Fruit fly (Drosophila melanogaster) whole organism, embryonic: Measurements from ENCODE around the gene CG43131.

ENCODE experiments used
- Atf-2 ChIP-seq: fragments of 200-800 bp; sonication (Bioruptor generic); optimal IDR thresholded peaks from 2 replicates; lab custom pipeline; 2016; ENCODE audit warnings: missing biosample characterization, missing genetic modification characterization
- Bgb ChIP-seq: fragments of 200-800 bp; sonication (Bioruptor generic); IDR thresholded peaks from 2 replicates; pipeline ENCODE4 v1.3.6; 2022; ENCODE audit warnings: missing biosample characterization, missing genetic modification characterization; ENCODE audit not compliant: partially characterized antibody
- C15 ChIP-seq: fragments of 200-800 bp; sonication (Bioruptor generic); IDR thresholded peaks from 3 replicates; pipeline ENCODE4 v1.3.6; 2022; ENCODE audit warnings: missing biosample characterization, missing genetic modification characterization
- CG11504 ChIP-seq: fragments of 200-800 bp; sonication (Bioruptor generic); optimal IDR thresholded peaks from 3 replicates; lab custom pipeline; 2019; ENCODE audit warnings: missing biosample characterization, mild to moderate bottlenecking, missing genetic modification characterization, moderate library complexity
- CG11560 ChIP-seq: fragments of 200-800 bp; sonication (Bioruptor generic); IDR thresholded peaks from 3 replicates; pipeline ENCODE4 v1.3.6; 2022; ENCODE audit warnings: missing biosample characterization, missing genetic modification characterization
- CG11723 ChIP-seq: fragments of 200-800 bp; sonication (Bioruptor generic); optimal IDR thresholded peaks from 2 replicates; lab custom pipeline; 2017; ENCODE audit warnings: missing biosample characterization, mild to moderate bottlenecking, missing genetic modification characterization
- CG12942 ChIP-seq: fragments of 200-800 bp; sonication (Bioruptor generic); optimal IDR thresholded peaks from 3 replicates; lab custom pipeline; 2016; ENCODE audit warnings: missing biosample characterization, missing genetic modification characterization
- CG14441 ChIP-seq: fragments of 200-800 bp; sonication (Bioruptor generic); IDR thresholded peaks from 2 replicates; pipeline ENCODE4 v1.3.6; 2022; ENCODE audit warnings: missing biosample characterization, missing genetic modification characterization
- CG17359 ChIP-seq: fragments of 200-800 bp; sonication (Bioruptor generic); optimal IDR thresholded peaks from 3 replicates; lab custom pipeline; 2018; ENCODE audit warnings: missing biosample characterization, mild to moderate bottlenecking, missing genetic modification characterization, moderate library complexity
- CG17361 ChIP-seq: fragments of 200-800 bp; sonication (Bioruptor generic); IDR thresholded peaks from 3 replicates; pipeline ENCODE4 v1.3.6; 2022; ENCODE audit warnings: missing biosample characterization, missing genetic modification characterization
- CG2875 ChIP-seq: fragments of 200-800 bp; sonication (Bioruptor generic); optimal IDR thresholded peaks from 2 replicates; lab custom pipeline; 2017; ENCODE audit warnings: missing biosample characterization, mild to moderate bottlenecking, missing genetic modification characterization, missing genetic modification reagents
- CG34224 ChIP-seq: fragments of 200-800 bp; sonication (Bioruptor generic); IDR thresholded peaks from 3 replicates; pipeline ENCODE4 v1.3.6; 2022; ENCODE audit warnings: missing biosample characterization, missing genetic modification characterization; ENCODE audit not compliant: partially characterized antibody
- CG7987 ChIP-seq: fragments of 200-800 bp; sonication (Bioruptor generic); optimal IDR thresholded peaks from 2 replicates; lab custom pipeline; 2018; ENCODE audit warnings: missing biosample characterization, mild to moderate bottlenecking, missing genetic modification characterization, moderate library complexity
- CG8290 ChIP-seq, 3 experiments: fragments of 200-800 bp; sonication (Bioruptor generic); optimal IDR thresholded peaks; 2 replicates each; lab custom pipeline; 2016 to 2019; ENCODE audit warnings: missing biosample characterization in 3 of 3, missing genetic modification characterization in 3 of 3, mild to moderate bottlenecking in 2 of 3, moderate library complexity in 1 of 3
- CG8944 ChIP-seq: fragments of 200-800 bp; sonication (Bioruptor generic); optimal IDR thresholded peaks from 3 replicates; lab custom pipeline; 2016; ENCODE audit warnings: missing biosample characterization, missing genetic modification characterization
- CG9609 ChIP-seq: fragments of 200-800 bp; sonication (Bioruptor generic); optimal IDR thresholded peaks from 3 replicates; lab custom pipeline; 2016; ENCODE audit warnings: missing biosample characterization, missing genetic modification characterization
- Dip2 ChIP-seq: fragments of 200-800 bp; sonication (Bioruptor generic); IDR thresholded peaks from 2 replicates; pipeline ENCODE4 v1.3.6; 2022; ENCODE audit warnings: missing biosample characterization, missing genetic modification characterization
- Dll ChIP-seq: fragments of 200-800 bp; sonication (Bioruptor generic); IDR thresholded peaks from 4 replicates; pipeline ENCODE4 v1.3.6; 2022; ENCODE audit warnings: missing biosample characterization, missing genetic modification characterization; ENCODE audit not compliant: partially characterized antibody
- Dref ChIP-seq: fragments of 200-800 bp; sonication (Bioruptor generic); IDR thresholded peaks from 2 replicates; pipeline ENCODE4 v1.3.6; 2022; ENCODE audit warnings: missing biosample characterization, missing genetic modification characterization
- HLH4C ChIP-seq: fragments of 200-800 bp; sonication (Bioruptor generic); IDR thresholded peaks from 3 replicates; pipeline ENCODE4 v1.3.6; 2022; ENCODE audit warnings: missing biosample characterization, missing genetic modification characterization; ENCODE audit not compliant: partially characterized antibody
- Jarid2 ChIP-seq: fragments of 200-800 bp; sonication (Bioruptor generic); optimal IDR thresholded peaks from 3 replicates; lab custom pipeline; 2017; ENCODE audit warnings: mild to moderate bottlenecking, missing biosample characterization, missing genetic modification reagents, missing genetic modification characterization
- Meics ChIP-seq: fragments of 200-800 bp; sonication (Bioruptor generic); optimal IDR thresholded peaks from 2 replicates; lab custom pipeline; 2017; ENCODE audit warnings: missing biosample characterization, mild to moderate bottlenecking, missing genetic modification characterization
- NC2α ChIP-seq: fragments of 200-800 bp; sonication (Bioruptor generic); optimal IDR thresholded peaks from 2 replicates; lab custom pipeline; 2016; ENCODE audit warnings: missing biosample characterization, missing genetic modification characterization
- NC2β ChIP-seq: fragments of 200-800 bp; sonication (Bioruptor generic); optimal IDR thresholded peaks from 2 replicates; lab custom pipeline; 2016; ENCODE audit warnings: missing biosample characterization, missing genetic modification characterization
- Side ChIP-seq: fragments of 200-800 bp; sonication (Bioruptor generic); optimal IDR thresholded peaks from 2 replicates; lab custom pipeline; 2016; ENCODE audit warnings: missing biosample characterization, missing genetic modification characterization
- Ssrp ChIP-seq: fragments of 200-800 bp; sonication (Bioruptor generic); optimal IDR thresholded peaks from 2 replicates; lab custom pipeline; 2018; ENCODE audit warnings: missing biosample characterization, mild to moderate bottlenecking, missing genetic modification characterization, moderate library complexity
- Stat92E ChIP-seq, 3 experiments: fragments of >200 bp in 2 of 3; fragments of 200-800 bp in 1 of 3; sonication (Bioruptor generic) in 1 of 3; optimal IDR thresholded peaks; 2 replicates each; lab custom pipeline; 2017 to 2019; ENCODE audit warnings: missing biosample characterization in 3 of 3, missing genetic modification characterization in 3 of 3, mild to moderate bottlenecking in 1 of 3, moderate library complexity in 1 of 3
- az2 ChIP-seq: fragments of 200-800 bp; sonication (Bioruptor generic); optimal IDR thresholded peaks from 3 replicates; lab custom pipeline; 2016; ENCODE audit warnings: missing biosample characterization, missing genetic modification characterization
- bbx ChIP-seq: fragments of 200-800 bp; sonication (Bioruptor generic); IDR thresholded peaks from 2 replicates; pipeline ENCODE4 v1.3.6; 2022; ENCODE audit warnings: missing biosample characterization, missing genetic modification characterization; ENCODE audit not compliant: partially characterized antibody
- croc ChIP-seq: fragments of 200-800 bp; sonication (Bioruptor generic); conservative IDR thresholded peaks from 3 replicates; pipeline ENCODE4 v1.3.6; 2022; ENCODE audit warnings: missing biosample characterization, missing genetic modification characterization
- crol ChIP-seq: fragments of 200-800 bp; sonication (Bioruptor generic); IDR thresholded peaks from 2 replicates; pipeline ENCODE4 v1.3.6; 2022; ENCODE audit warnings: missing biosample characterization, missing genetic modification characterization
- dati ChIP-seq: fragments of 200-800 bp; sonication (Bioruptor generic); IDR thresholded peaks from 2 replicates; pipeline ENCODE4 v1.3.6; 2022; ENCODE audit warnings: missing biosample characterization, missing genetic modification characterization
- dmrt99B ChIP-seq: fragments of 200-800 bp; sonication (Bioruptor generic); optimal IDR thresholded peaks from 2 replicates; lab custom pipeline; 2018; ENCODE audit warnings: missing biosample characterization, mild to moderate bottlenecking, missing genetic modification characterization, moderate library complexity
- ems ChIP-seq: fragments of 200-800 bp; sonication (Bioruptor generic); optimal IDR thresholded peaks from 3 replicates; lab custom pipeline; 2016; ENCODE audit warnings: missing biosample characterization, missing genetic modification characterization
- gcm ChIP-seq: fragments of 200-800 bp; sonication (Bioruptor generic); optimal IDR thresholded peaks from 2 replicates; lab custom pipeline; 2019; ENCODE audit warnings: missing biosample characterization, mild to moderate bottlenecking, missing genetic modification characterization, moderate library complexity
- mam ChIP-seq: fragments of 200-800 bp; sonication (Bioruptor generic); optimal IDR thresholded peaks from 3 replicates; lab custom pipeline; 2016; ENCODE audit warnings: missing biosample characterization, missing genetic modification characterization
- mld ChIP-seq: fragments of 200-800 bp; sonication (Bioruptor generic); IDR thresholded peaks from 3 replicates; pipeline ENCODE4 v1.3.6; 2022; ENCODE audit warnings: missing biosample characterization, missing genetic modification characterization; ENCODE audit not compliant: partially characterized antibody
- peb ChIP-seq: fragments of 200-800 bp; sonication (Bioruptor generic); IDR thresholded peaks from 2 replicates; pipeline ENCODE4 v1.3.6; 2022; ENCODE audit warnings: missing biosample characterization, missing genetic modification characterization
- pnt ChIP-seq: fragments of 200-800 bp; sonication (Bioruptor generic); optimal IDR thresholded peaks from 3 replicates; lab custom pipeline; 2016; ENCODE audit warnings: missing biosample characterization, missing genetic modification characterization
- row ChIP-seq: fragments of 200-800 bp; sonication (Bioruptor generic); IDR thresholded peaks from 3 replicates; pipeline ENCODE4 v1.3.6; 2022; ENCODE audit warnings: missing biosample characterization, missing genetic modification characterization
- sd ChIP-seq: fragments of 200-800 bp; sonication (Bioruptor generic); optimal IDR thresholded peaks from 3 replicates; lab custom pipeline; 2018; ENCODE audit warnings: missing biosample characterization, mild to moderate bottlenecking, missing genetic modification characterization, moderate library complexity
- sens-2 ChIP-seq: fragments of 200-800 bp; sonication (Bioruptor generic); IDR thresholded peaks from 2 replicates; pipeline ENCODE4 v1.3.6; 2022; ENCODE audit warnings: missing biosample characterization, missing genetic modification characterization
- sim ChIP-seq: fragments of 200-800 bp; sonication (Bioruptor generic); IDR thresholded peaks from 2 replicates; pipeline ENCODE4 v1.3.6; 2022; ENCODE audit warnings: missing biosample characterization, missing genetic modification characterization
- sr ChIP-seq: fragments of 200-800 bp; sonication (Bioruptor generic); IDR thresholded peaks from 3 replicates; pipeline ENCODE4 v1.3.6; 2022; ENCODE audit warnings: missing biosample characterization, missing genetic modification characterization
- sug ChIP-seq: fragments of 200-800 bp; optimal IDR thresholded peaks from 2 replicates; lab custom pipeline; 2019; ENCODE audit warnings: missing biosample characterization, mild to moderate bottlenecking, missing genetic modification characterization, moderate library complexity
- trh ChIP-seq: fragments of 200-800 bp; sonication (Bioruptor generic); optimal IDR thresholded peaks from 2 replicates; lab custom pipeline; 2016; ENCODE audit warnings: missing biosample characterization, missing genetic modification characterization
- wdn ChIP-seq: fragments of 200-800 bp; sonication (Bioruptor generic); IDR thresholded peaks from 2 replicates; pipeline ENCODE4 v1.3.6; 2022; ENCODE audit warnings: missing biosample characterization, missing genetic modification characterization
- zen ChIP-seq: fragments of 200-800 bp; sonication (Bioruptor generic); optimal IDR thresholded peaks from 3 replicates; lab custom pipeline; 2018; ENCODE audit warnings: missing biosample characterization, mild to moderate bottlenecking, missing genetic modification characterization, moderate library complexity
- zf30C ChIP-seq: fragments of 200-800 bp; sonication (Bioruptor generic); optimal IDR thresholded peaks from 3 replicates; lab custom pipeline; 2018; ENCODE audit warnings: missing biosample characterization, mild to moderate bottlenecking, missing genetic modification characterization

CG43131 gene

dm6 chr3R:5112814-5113486 is 4.0 kb upstream of the CG43131 start (continued):
- TF ChIP-seq CG9609 = peak; percentile 98
- TF ChIP-seq Dll (GFP tag; lab: Robert Waterston, UW) = no peak
- peak; percentile 87 for TF ChIP-seq CG7987 (GFP tag; lab: Kevin White, UChicago)
- peak; percentile 98 for TF ChIP-seq CG8944 (GFP tag; lab: Kevin White, UChicago)
- peak; percentile 93 for TF ChIP-seq dati (GFP tag; lab: Robert Waterston, UW)
- peak; percentile 98 for TF ChIP-seq CG17359
- peak; percentile 99 for TF ChIP-seq zen (tag; lab: Kevin White, UChicago)
- TF ChIP-seq bbx (GFP tag; lab: Robert Waterston, UW) = no peak
- TF ChIP-seq mam (GFP tag; lab: Kevin White, UChicago) = peak; percentile 84
- TF ChIP-seq croc = peak; percentile 98
- peak; percentile 96 for TF ChIP-seq CG12942 (GFP tag; lab: Kevin White, UChicago)
- TF ChIP-seq C15 = peak; percentile 47; the same call in 1 of the 3 replicates
- peak; percentile 98 for TF ChIP-seq CG17361 (GFP tag; lab: Robert Waterston, UW)
- TF ChIP-seq NC2β (GFP tag; lab: Kevin White, UChicago) = peak; percentile 99
- TF ChIP-seq pnt (GFP tag; lab: Kevin White, UChicago) = peak; percentile 98
- peak; percentile 99 for TF ChIP-seq az2 (GFP tag; lab: Kevin White, UChicago)
- peak; percentile 81 for TF ChIP-seq Jarid2 (GFP tag; lab: Kevin White, UChicago)
- peak; percentile 71 for TF ChIP-seq Meics
- peak; percentile 93 for TF ChIP-seq CG11723
- TF ChIP-seq crol (GFP tag; lab: Robert Waterston, UW) = peak; percentile 72
- peak; percentile 45; the same call in 1 of the 2 replicates for TF ChIP-seq wdn
- peak; percentile 98 for TF ChIP-seq Ssrp
- peak; percentile 97 for TF ChIP-seq Side (GFP tag; lab: Kevin White, UChicago)
- TF ChIP-seq sim = peak; percentile 98
- TF ChIP-seq ems (GFP tag; lab: Kevin White, UChicago) = peak; percentile 91
- no peak for TF ChIP-seq mld (GFP tag; lab: Robert Waterston, UW)
- TF ChIP-seq CG14441 = peak; percentile 80
- peak; percentile 95 for TF ChIP-seq peb
- TF ChIP-seq gcm (GFP tag; lab: Kevin White, UChicago) = peak; percentile 98
- no peak for TF ChIP-seq HLH4C (GFP tag; lab: Robert Waterston, UW)
- peak; percentile 98 for TF ChIP-seq zf30C
- peak; percentile 97 for TF ChIP-seq NC2α (GFP tag; lab: Kevin White, UChicago)
- peak; percentile 75 for TF ChIP-seq sr (GFP tag; lab: Robert Waterston, UW)
- TF ChIP-seq Bgb = no peak
- no peak for TF ChIP-seq CG34224
- peak in 1 of 3 experiments; percentile 98 for TF ChIP-seq Stat92E (GFP tag; optimal IDR thresholded peaks at IDR 0.05; lab: Kevin White, UChicago)
- TF ChIP-seq CG8290 (GFP tag; optimal IDR thresholded peaks at IDR 0.05; lab: Kevin White, UChicago) = peak; percentile 99
- TF ChIP-seq CG8290 (tag; optimal IDR thresholded peaks at IDR 0.05; lab: Kevin White, UChicago) = peak; percentile 86 to 94
- no peak for TF ChIP-seq Dref (GFP tag; lab: Robert Waterston, UW)
- peak; percentile 97 for TF ChIP-seq Atf-2 (GFP tag; lab: Kevin White, UChicago)
- peak; percentile 29 for TF ChIP-seq sug
- peak; percentile 94 for TF ChIP-seq trh
- peak; percentile 76 for TF ChIP-seq CG11560
- TF ChIP-seq CG2875 (GFP tag; lab: Kevin White, UChicago) = peak; percentile 99
- TF ChIP-seq sens-2 = peak; percentile 97
- TF ChIP-seq sd (tag; lab: Kevin White, UChicago) = peak; percentile 83
- TF ChIP-seq Dip2 (GFP tag; lab: Robert Waterston, UW) = no peak
- TF ChIP-seq CG11504 (tag; lab: Kevin White, UChicago) = peak; percentile 96
- peak; percentile 98 for TF ChIP-seq dmrt99B (tag; lab: Kevin White, UChicago)
- peak; percentile 95 for TF ChIP-seq row (GFP tag; lab: Robert Waterston, UW)
